Worm (Caenorhabditis elegans): ENCODE data around the gene C05D11.8.

C05D11.8 gene

ce11 chrIII:6464113-6464571 is 37.0 kb upstream of the C05D11.8 start (continued):
- TF ChIP-seq let-526 (GFP tag; IDR thresholded peaks at IDR 0.05) (peak; percentile 84), madf-3 (GFP tag; IDR thresholded peaks at IDR 0.05) (peak; percentile 88), sptf-2 (GFP tag; optimal IDR thresholded peaks at IDR 0.05) (no peak), snpc-4 (GFP tag; optimal IDR thresholded peaks at IDR 0.05) (no peak), snpc-4 (tag; optimal IDR thresholded peaks at IDR 0.05) (peak in 3 of 4 experiments; percentile 66 to 69 (median 67)), hlh-26 (GFP tag; conservative IDR thresholded peaks at IDR 0.05) (no peak), egl-18 (GFP tag; IDR thresholded peaks at IDR 0.05) (no peak), lin-35 (GFP tag; optimal IDR thresholded peaks at IDR 0.05) (peak in 1 of 3 experiments; percentile 79), nhr-80 (tag; optimal IDR thresholded peaks at IDR 0.05) (peak; percentile 99), zfh-2 (GFP tag; conservative IDR thresholded peaks at IDR 0.05) (peak; percentile 100), tbp1 (GFP tag; optimal IDR thresholded peaks at IDR 0.05) (peak; percentile 70), die-1 (tag; optimal IDR thresholded peaks at IDR 0.05) (peak; percentile 47), attf-5 (GFP tag; optimal IDR thresholded peaks at IDR 0.05) (peak; percentile 95), ets-4 (GFP tag; optimal IDR thresholded peaks at IDR 0.05) (peak; percentile 86), ztf-22 (GFP tag; optimal IDR thresholded peaks at IDR 0.05) (peak; percentile 72), F39B2.1 (GFP tag; IDR thresholded peaks at IDR 0.05) (no peak), efl-1 (GFP tag; optimal IDR thresholded peaks at IDR 0.05) (peak; percentile 86), F52B5.7 (tag; optimal IDR thresholded peaks at IDR 0.05) (peak; percentile 79), lin-26 (GFP tag; IDR thresholded peaks at IDR 0.05) (peak; percentile 59; the same call in 1 of the 2 replicates), egl-44 (GFP tag; IDR thresholded peaks at IDR 0.05) (peak; percentile 69; the same call in 1 of the 2 replicates), ztf-3 (GFP tag; optimal IDR thresholded peaks at IDR 0.05) (peak; percentile 40), ceh-58 (GFP tag; IDR thresholded peaks at IDR 0.05) (0 out of 2 replicates have a peak, but pooled peaks have one; percentile 16), lag-1 (GFP tag; IDR thresholded peaks at IDR 0.05) (no peak), madf-6 (GFP tag; IDR thresholded peaks at IDR 0.05) (peak; percentile 92), fkh-3 (tag; optimal IDR thresholded peaks at IDR 0.05) (peak; percentile 30), F37B4.10 (GFP tag; IDR thresholded peaks at IDR 0.05) (no peak), zim-3 (tag; optimal IDR thresholded peaks at IDR 0.05) (peak; percentile 72), lin-40 (tag; optimal IDR thresholded peaks at IDR 0.05) (no peak), snpc-1.3 (tag; optimal IDR thresholded peaks at IDR 0.05; ENCODE audit: insufficient read depth) (no peak), ceh-27 (GFP tag; optimal IDR thresholded peaks at IDR 0.05) (peak; percentile 90), K11D2.4 (GFP tag; IDR thresholded peaks at IDR 0.05) (peak; percentile 86), lsl-1 (GFP tag; optimal IDR thresholded peaks at IDR 0.05) (peak; percentile 66), ceh-91 (GFP tag; IDR thresholded peaks at IDR 0.05) (peak; percentile 71), T07F8.4 (tag; optimal IDR thresholded peaks at IDR 0.05) (peak; percentile 19), snpc-1.1 (tag; optimal IDR thresholded peaks at IDR 0.05; ENCODE audit: insufficient read depth) (no peak), ztf-28 (GFP tag; IDR thresholded peaks at IDR 0.05) (0 out of 2 replicates have a peak, but pooled peaks have one; percentile 66), nhr-120 (GFP tag; IDR thresholded peaks at IDR 0.05) (no peak), F23B12.7 (tag; optimal IDR thresholded peaks at IDR 0.05; ENCODE audit: insufficient read depth) (no peak), hmg-1.2 (GFP tag; IDR thresholded peaks at IDR 0.05) (peak; percentile 66), B0035.1 (tag; optimal IDR thresholded peaks at IDR 0.05) (peak; percentile 53), xnd-1 (tag; optimal IDR thresholded peaks at IDR 0.05) (peak; percentile 57), attf-6 (GFP tag; IDR thresholded peaks at IDR 0.05) (no peak), C17E4.6 (GFP tag; IDR thresholded peaks at IDR 0.05) (peak; percentile 88), Y56A3A.18 (GFP tag; IDR thresholded peaks at IDR 0.05) (no peak), atf-7 (tag; optimal IDR thresholded peaks at IDR 0.05) (peak; percentile 91), tlf-1 (GFP tag; optimal IDR thresholded peaks at IDR 0.05) (peak; percentile 89), dpff-1 (tag; optimal IDR thresholded peaks at IDR 0.05) (no peak), pha-4 (tag; optimal IDR thresholded peaks at IDR 0.05) (peak; percentile 23)
